Fruit fly (Drosophila melanogaster) whole organism, adult: ENCODE measurements around the gene CG9040.

Source experiments
- CG11617 ChIP-seq: fragments of 200-800 bp; sonication (Bioruptor generic); optimal IDR thresholded peaks from 2 replicates; lab custom pipeline; 2017; ENCODE audit warnings: mild to moderate bottlenecking, missing biosample characterization, missing genetic modification reagents, missing genetic modification characterization
- CG12768 ChIP-seq: fragments of 200-800 bp; sonication (Bioruptor generic); optimal IDR thresholded peaks from 2 replicates; lab custom pipeline; 2017; ENCODE audit warnings: missing biosample characterization, missing genetic modification characterization, mild to moderate bottlenecking, moderate library complexity, missing genetic modification reagents
- CG14711 ChIP-seq: fragments of 200-800 bp; sonication (Bioruptor generic); optimal IDR thresholded peaks from 2 replicates; lab custom pipeline; 2018; ENCODE audit warnings: missing biosample characterization, mild to moderate bottlenecking, missing genetic modification characterization, moderate library complexity
- CG1620 ChIP-seq: fragments of 200-800 bp; sonication (Bioruptor generic); optimal IDR thresholded peaks from 2 replicates; lab custom pipeline; 2016; ENCODE audit warnings: missing biosample characterization, missing genetic modification characterization
- CG33017 ChIP-seq: fragments of 200-800 bp; sonication (Bioruptor generic); optimal IDR thresholded peaks from 2 replicates; lab custom pipeline; 2018; ENCODE audit warnings: missing biosample characterization, mild to moderate bottlenecking, missing genetic modification characterization, moderate library complexity
- CG5204 ChIP-seq: fragments of 200-800 bp; sonication (Bioruptor generic); optimal IDR thresholded peaks from 2 replicates; lab custom pipeline; 2016; ENCODE audit warnings: missing biosample characterization, missing genetic modification characterization
- CG7045 ChIP-seq: fragments of 200-800 bp; sonication (Bioruptor generic); optimal IDR thresholded peaks from 2 replicates; lab custom pipeline; 2017; ENCODE audit warnings: missing biosample characterization, mild to moderate bottlenecking, missing genetic modification characterization
- CG7101 ChIP-seq: fragments of 200-800 bp; sonication (Bioruptor generic); optimal IDR thresholded peaks from 2 replicates; lab custom pipeline; 2018; ENCODE audit warnings: missing biosample characterization, mild to moderate bottlenecking, missing genetic modification characterization, moderate library complexity
- Clk ChIP-seq: fragments of 200-800 bp; sonication (Bioruptor generic); optimal IDR thresholded peaks from 2 replicates; lab custom pipeline; 2017; ENCODE audit warnings: missing biosample characterization, missing genetic modification characterization
- Crg-1 ChIP-seq: fragments of 200-800 bp; sonication (Bioruptor generic); optimal IDR thresholded peaks from 2 replicates; lab custom pipeline; 2016; ENCODE audit warnings: missing biosample characterization, missing genetic modification characterization
- Hr96 ChIP-seq: fragments of 200-800 bp; sonication (Bioruptor generic); optimal IDR thresholded peaks from 2 replicates; lab custom pipeline; 2016; ENCODE audit warnings: missing biosample characterization, missing genetic modification characterization
- Mnt ChIP-seq: fragments of 200-800 bp; sonication (Bioruptor generic); optimal IDR thresholded peaks from 2 replicates; lab custom pipeline; 2016; ENCODE audit warnings: missing biosample characterization, mild to moderate bottlenecking, missing genetic modification characterization
- bab1 ChIP-seq: fragments of 200-800 bp; sonication (Bioruptor generic); optimal IDR thresholded peaks from 3 replicates; lab custom pipeline; 2019; ENCODE audit warnings: missing biosample characterization, mild to moderate bottlenecking, missing genetic modification characterization, moderate library complexity
- cic ChIP-seq: fragments of 200-800 bp; sonication (Bioruptor generic); optimal IDR thresholded peaks from 2 replicates; lab custom pipeline; 2017; ENCODE audit warnings: missing biosample characterization, mild to moderate bottlenecking, missing genetic modification characterization, moderate library complexity
- cnc ChIP-seq, 2 experiments: fragments of >200 bp; optimal IDR thresholded peaks; 2 replicates each; lab custom pipeline; 2017
- kay ChIP-seq: fragments of 200-800 bp; sonication (Bioruptor generic); peaks from one replicate; lab custom pipeline; 2016; ENCODE audit warnings: missing biosample characterization, missing genetic modification characterization, borderline replicate concordance
- ovo ChIP-seq: fragments of 200-800 bp; sonication (Bioruptor generic); optimal IDR thresholded peaks from 2 replicates; lab custom pipeline; 2016; ENCODE audit warnings: missing biosample characterization, missing genetic modification characterization
- pad ChIP-seq: fragments of 200-800 bp; sonication (Bioruptor generic); optimal IDR thresholded peaks from 3 replicates; lab custom pipeline; 2017; ENCODE audit warnings: missing biosample characterization, missing genetic modification characterization, mild to moderate bottlenecking, moderate library complexity, missing genetic modification reagents
- tj ChIP-seq: fragments of 200-800 bp; sonication (Bioruptor generic); optimal IDR thresholded peaks from 3 replicates; lab custom pipeline; 2017; ENCODE audit warnings: missing biosample characterization, mild to moderate bottlenecking, missing genetic modification characterization, moderate library complexity
- toe ChIP-seq: fragments of 200-800 bp; sonication (Bioruptor generic); optimal IDR thresholded peaks from 2 replicates; lab custom pipeline; 2016; ENCODE audit warnings: missing biosample characterization, missing genetic modification characterization

CG9040 gene

DNA sequence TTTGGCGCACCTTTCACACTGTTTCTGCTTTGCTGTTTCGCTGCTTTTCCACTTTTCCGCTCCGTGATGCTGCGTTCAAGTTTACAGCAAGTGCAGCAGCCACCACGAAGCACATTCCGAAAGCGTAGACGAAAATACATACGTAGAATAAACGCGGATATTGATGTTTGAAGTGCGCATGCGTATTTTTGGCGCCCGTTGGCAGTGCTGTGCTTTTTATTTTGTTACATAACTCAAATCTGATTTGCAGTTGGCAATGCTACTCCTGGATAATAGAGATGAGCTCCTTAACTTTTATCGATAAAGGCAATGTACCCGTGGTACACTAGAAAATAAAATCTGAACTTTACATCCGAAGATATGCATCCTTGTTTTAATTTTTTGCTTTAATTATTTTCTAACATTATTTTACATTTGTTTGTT is 19.0 kb downstream of the CG9040 start:
- TF ChIP-seq cnc (optimal IDR thresholded peaks at IDR 0.05; lab: Kevin White, UChicago) (no peak), cic (GFP tag; lab: Kevin White, UChicago) (peak; percentile 88), toe (GFP tag; lab: Kevin White, UChicago) (no peak), CG12768 (GFP tag; lab: Kevin White, UChicago) (peak; percentile 66), pad (GFP tag; lab: Kevin White, UChicago) (peak; percentile 4), CG5204 (GFP tag; lab: Kevin White, UChicago) (no peak), CG1620 (GFP tag; lab: Kevin White, UChicago) (no peak), Crg-1 (GFP tag; lab: Kevin White, UChicago) (no peak), bab1 (peak; percentile 22), kay (GFP tag; lab: Kevin White, UChicago) (no peak), tj (GFP tag; lab: Kevin White, UChicago) (no peak), CG7101 (peak; percentile 23), Clk (peak; percentile 16), CG7045 (GFP tag; lab: Kevin White, UChicago) (peak; percentile 17), Mnt (GFP tag; lab: Kevin White, UChicago) (peak; percentile 47), Hr96 (GFP tag; lab: Kevin White, UChicago) (no peak), CG11617 (GFP tag; lab: Kevin White, UChicago) (peak; percentile 14), ovo (peak; percentile 21), CG14711 (tag; lab: Kevin White, UChicago) (peak; percentile 21)

- TF ChIP-seq kay (GFP tag; lab: Kevin White, UChicago) (no peak), toe (GFP tag; lab: Kevin White, UChicago) (no peak), CG14711 (tag; lab: Kevin White, UChicago) (no peak), CG12768 (GFP tag; lab: Kevin White, UChicago) (no peak), cnc (optimal IDR thresholded peaks at IDR 0.05; lab: Kevin White, UChicago) (no peak), CG33017 (tag; lab: Kevin White, UChicago) (no peak), ovo (no peak), Clk (no peak), Mnt (GFP tag; lab: Kevin White, UChicago) (no peak), CG5204 (GFP tag; lab: Kevin White, UChicago) (no peak), CG7045 (GFP tag; lab: Kevin White, UChicago) (no peak), Crg-1 (GFP tag; lab: Kevin White, UChicago) (no peak), tj (GFP tag; lab: Kevin White, UChicago) (no peak), cic (GFP tag; lab: Kevin White, UChicago) (no peak), CG1620 (GFP tag; lab: Kevin White, UChicago) (no peak)
These were observed 38.1 kb downstream of the CG9040 start for dm6 chr3L:14025736-14026135.

- TF ChIP-seq CG11617 (GFP tag; lab: Kevin White, UChicago) (no peak), tj (GFP tag; lab: Kevin White, UChicago) (no peak), CG7045 (GFP tag; lab: Kevin White, UChicago) (no peak), Hr96 (GFP tag; lab: Kevin White, UChicago) (no peak), CG14711 (tag; lab: Kevin White, UChicago) (no peak), Clk (no peak), Mnt (GFP tag; lab: Kevin White, UChicago) (no peak), cnc (optimal IDR thresholded peaks at IDR 0.05; lab: Kevin White, UChicago) (no peak), bab1 (no peak), toe (GFP tag; lab: Kevin White, UChicago) (no peak), cic (GFP tag; lab: Kevin White, UChicago) (no peak)
These were observed 39.9 kb downstream of the CG9040 start for dm6 chr3L:14027549-14027948.

dm6 chr3L:14028485-14029384 is 41.1 kb downstream of the CG9040 start, which contains the start of gene Ptip:
TSS of gene Ptip (minus strand) at chr3L:14029121.
- TF ChIP-seq CG33017 (tag; lab: Kevin White, UChicago) = no peak
- TF ChIP-seq cic (GFP tag; lab: Kevin White, UChicago) = peak; percentile 30
- peak; percentile 48 for TF ChIP-seq CG14711 (tag; lab: Kevin White, UChicago)
- peak; percentile 20 for TF ChIP-seq CG12768 (GFP tag; lab: Kevin White, UChicago)
- TF ChIP-seq kay (GFP tag; lab: Kevin White, UChicago) = no peak
- TF ChIP-seq bab1 = peak; percentile 52
- TF ChIP-seq tj (GFP tag; lab: Kevin White, UChicago) = peak; percentile 27
- TF ChIP-seq CG1620 (GFP tag; lab: Kevin White, UChicago) = peak; percentile 12
- TF ChIP-seq Mnt (GFP tag; lab: Kevin White, UChicago) = peak; percentile 72
- TF ChIP-seq Crg-1 (GFP tag; lab: Kevin White, UChicago) = peak; percentile 37
- peak; percentile 32 for TF ChIP-seq CG7101
- no peak for TF ChIP-seq ovo

DNA sequence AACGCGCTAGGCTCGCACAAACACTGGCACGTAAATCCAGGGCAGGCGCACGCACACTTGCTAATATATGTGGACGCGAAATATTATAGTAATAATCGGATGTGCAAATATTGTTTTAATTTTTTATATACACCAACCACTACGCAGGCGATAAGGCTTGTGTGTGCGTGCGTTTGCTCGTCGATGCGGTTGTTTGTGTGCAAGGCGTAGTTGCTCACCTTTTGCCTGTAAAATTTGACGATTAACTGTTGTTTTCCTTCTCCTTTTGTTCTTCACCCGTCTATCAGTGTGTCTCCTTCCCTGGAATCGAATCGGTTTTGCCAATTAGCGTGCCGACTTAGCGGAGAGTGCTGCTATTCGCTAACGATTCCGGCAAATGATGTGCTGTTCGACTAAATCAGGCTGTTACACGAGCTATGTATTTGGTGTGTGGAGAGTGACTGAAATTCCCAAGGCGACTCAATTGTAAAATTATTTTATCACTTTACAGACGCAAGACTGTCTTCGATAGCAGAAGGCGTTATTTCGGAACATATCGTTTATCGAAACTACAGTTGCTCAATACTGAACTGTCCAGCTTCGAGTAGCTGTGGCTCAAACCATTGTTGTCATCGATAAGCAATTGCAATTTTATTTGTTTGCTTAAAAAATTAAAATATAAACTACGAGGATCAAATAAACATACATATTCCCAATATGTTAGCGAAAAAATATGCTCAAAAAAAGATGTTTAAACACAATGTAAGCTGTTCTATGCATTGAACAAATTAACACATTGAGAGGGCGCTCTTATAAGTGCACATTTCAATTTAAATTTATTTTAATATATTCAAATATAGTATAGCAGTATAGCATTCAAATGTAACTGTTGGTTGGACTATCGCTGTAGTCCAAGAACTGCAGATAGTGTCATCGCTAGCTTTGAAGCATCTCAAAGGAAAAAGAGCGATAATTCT is 43.8 kb downstream of the CG9040 start, which contains the start of the genes CG6650 and endos:
Gene CG6650, plus strand, starts transcription at position 280 of the 956 bp plus-strand sequence.
Gene endos, minus strand, starts transcription at position 536 of the 956 bp plus-strand sequence.
- TF ChIP-seq toe (GFP tag; lab: Kevin White, UChicago) (peak; percentile 84), cic (GFP tag; lab: Kevin White, UChicago) (peak; percentile 94), pad (GFP tag; lab: Kevin White, UChicago) (peak; percentile 96), Hr96 (GFP tag; lab: Kevin White, UChicago) (peak; percentile 83), CG11617 (GFP tag; lab: Kevin White, UChicago) (peak; percentile 79), ovo (peak; percentile 67), kay (GFP tag; lab: Kevin White, UChicago) (no peak), CG5204 (GFP tag; lab: Kevin White, UChicago) (no peak), CG7045 (GFP tag; lab: Kevin White, UChicago) (peak; percentile 80), CG1620 (GFP tag; lab: Kevin White, UChicago) (peak; percentile 52), tj (GFP tag; lab: Kevin White, UChicago) (peak; percentile 60), CG14711 (tag; lab: Kevin White, UChicago) (peak; percentile 24), Clk (peak; percentile 63), CG7101 (peak; percentile 81), cnc (optimal IDR thresholded peaks at IDR 0.05; lab: Kevin White, UChicago) (no peak), CG33017 (tag; lab: Kevin White, UChicago) (peak; percentile 37), Crg-1 (GFP tag; lab: Kevin White, UChicago) (peak; percentile 62), Mnt (GFP tag; lab: Kevin White, UChicago) (peak; percentile 82), CG12768 (GFP tag; lab: Kevin White, UChicago) (peak; percentile 81), bab1 (peak; percentile 36)
